Worm (Caenorhabditis elegans): ENCODE measurements around the gene C32A9.1.

DNA sequence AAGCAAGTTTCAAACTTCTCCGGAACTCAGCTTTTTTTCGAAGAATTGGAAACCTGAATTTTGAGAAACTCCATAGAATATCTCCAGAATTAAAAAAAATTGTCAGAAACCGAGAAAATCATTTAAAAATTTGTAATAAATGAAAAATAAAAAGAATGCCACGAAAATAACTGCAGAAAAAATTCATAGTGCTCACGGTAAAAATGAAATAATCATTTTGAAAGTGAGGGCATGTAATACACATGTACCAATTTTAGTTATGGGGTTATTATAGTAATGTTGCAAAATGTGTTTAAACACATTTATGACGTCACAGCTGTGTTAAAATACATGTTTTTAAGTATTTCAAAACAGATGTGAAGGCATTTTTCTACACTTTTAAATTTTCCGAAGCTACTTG lies 43.1 kb downstream of the C32A9.1 start:
- TF ChIP-seq sox-4 (tag; optimal IDR thresholded peaks at IDR 0.05) (no peak), dve-1 (tag; optimal IDR thresholded peaks at IDR 0.05) (no peak), eyg-1 (tag; optimal IDR thresholded peaks at IDR 0.05) (no peak), rnt-1 (tag; optimal IDR thresholded peaks at IDR 0.05) (no peak), ceh-9 (tag; optimal IDR thresholded peaks at IDR 0.05) (no peak), unc-86 (tag; optimal IDR thresholded peaks at IDR 0.05) (no peak)
